Fruit fly (Drosophila melanogaster) whole organism, adult: Measurements from ENCODE around the gene CG42266.
A peak's percentile ranks its signal among the peaks of the same experiment; 100 is the strongest.

Experiments used
- CG11617 ChIP-seq: fragments of 200-800 bp; sonication (Bioruptor generic); optimal IDR thresholded peaks from 2 replicates; lab custom pipeline; 2017; ENCODE audit warnings: mild to moderate bottlenecking, missing biosample characterization, missing genetic modification reagents, missing genetic modification characterization
- CG12768 ChIP-seq: fragments of 200-800 bp; sonication (Bioruptor generic); optimal IDR thresholded peaks from 2 replicates; lab custom pipeline; 2017; ENCODE audit warnings: missing biosample characterization, missing genetic modification characterization, mild to moderate bottlenecking, moderate library complexity, missing genetic modification reagents
- CG14711 ChIP-seq: fragments of 200-800 bp; sonication (Bioruptor generic); optimal IDR thresholded peaks from 2 replicates; lab custom pipeline; 2018; ENCODE audit warnings: missing biosample characterization, mild to moderate bottlenecking, missing genetic modification characterization, moderate library complexity
- CG1620 ChIP-seq: fragments of 200-800 bp; sonication (Bioruptor generic); optimal IDR thresholded peaks from 2 replicates; lab custom pipeline; 2016; ENCODE audit warnings: missing biosample characterization, missing genetic modification characterization
- CG33017 ChIP-seq: fragments of 200-800 bp; sonication (Bioruptor generic); optimal IDR thresholded peaks from 2 replicates; lab custom pipeline; 2018; ENCODE audit warnings: missing biosample characterization, mild to moderate bottlenecking, missing genetic modification characterization, moderate library complexity
- CG5204 ChIP-seq: fragments of 200-800 bp; sonication (Bioruptor generic); optimal IDR thresholded peaks from 2 replicates; lab custom pipeline; 2016; ENCODE audit warnings: missing biosample characterization, missing genetic modification characterization
- CG7045 ChIP-seq: fragments of 200-800 bp; sonication (Bioruptor generic); optimal IDR thresholded peaks from 2 replicates; lab custom pipeline; 2017; ENCODE audit warnings: missing biosample characterization, mild to moderate bottlenecking, missing genetic modification characterization
- CG7101 ChIP-seq: fragments of 200-800 bp; sonication (Bioruptor generic); optimal IDR thresholded peaks from 2 replicates; lab custom pipeline; 2018; ENCODE audit warnings: missing biosample characterization, mild to moderate bottlenecking, missing genetic modification characterization, moderate library complexity
- Clk ChIP-seq: fragments of 200-800 bp; sonication (Bioruptor generic); optimal IDR thresholded peaks from 2 replicates; lab custom pipeline; 2017; ENCODE audit warnings: missing biosample characterization, missing genetic modification characterization
- Crg-1 ChIP-seq: fragments of 200-800 bp; sonication (Bioruptor generic); optimal IDR thresholded peaks from 2 replicates; lab custom pipeline; 2016; ENCODE audit warnings: missing biosample characterization, missing genetic modification characterization
- Hr96 ChIP-seq: fragments of 200-800 bp; sonication (Bioruptor generic); optimal IDR thresholded peaks from 2 replicates; lab custom pipeline; 2016; ENCODE audit warnings: missing biosample characterization, missing genetic modification characterization
- Mnt ChIP-seq: fragments of 200-800 bp; sonication (Bioruptor generic); optimal IDR thresholded peaks from 2 replicates; lab custom pipeline; 2016; ENCODE audit warnings: missing biosample characterization, mild to moderate bottlenecking, missing genetic modification characterization
- bab1 ChIP-seq: fragments of 200-800 bp; sonication (Bioruptor generic); optimal IDR thresholded peaks from 3 replicates; lab custom pipeline; 2019; ENCODE audit warnings: missing biosample characterization, mild to moderate bottlenecking, missing genetic modification characterization, moderate library complexity
- cic ChIP-seq: fragments of 200-800 bp; sonication (Bioruptor generic); optimal IDR thresholded peaks from 2 replicates; lab custom pipeline; 2017; ENCODE audit warnings: missing biosample characterization, mild to moderate bottlenecking, missing genetic modification characterization, moderate library complexity
- cnc ChIP-seq, 2 experiments: fragments of >200 bp; optimal IDR thresholded peaks; 2 replicates each; lab custom pipeline; 2017
- kay ChIP-seq: fragments of 200-800 bp; sonication (Bioruptor generic); peaks from one replicate; lab custom pipeline; 2016; ENCODE audit warnings: missing biosample characterization, missing genetic modification characterization, borderline replicate concordance
- ovo ChIP-seq: fragments of 200-800 bp; sonication (Bioruptor generic); optimal IDR thresholded peaks from 2 replicates; lab custom pipeline; 2016; ENCODE audit warnings: missing biosample characterization, missing genetic modification characterization
- pad ChIP-seq: fragments of 200-800 bp; sonication (Bioruptor generic); optimal IDR thresholded peaks from 3 replicates; lab custom pipeline; 2017; ENCODE audit warnings: missing biosample characterization, missing genetic modification characterization, mild to moderate bottlenecking, moderate library complexity, missing genetic modification reagents
- tj ChIP-seq: fragments of 200-800 bp; sonication (Bioruptor generic); optimal IDR thresholded peaks from 3 replicates; lab custom pipeline; 2017; ENCODE audit warnings: missing biosample characterization, mild to moderate bottlenecking, missing genetic modification characterization, moderate library complexity
- toe ChIP-seq: fragments of 200-800 bp; sonication (Bioruptor generic); optimal IDR thresholded peaks from 2 replicates; lab custom pipeline; 2016; ENCODE audit warnings: missing biosample characterization, missing genetic modification characterization

The CG42266 gene

dm6 chr2L:16320428-16320827, 19.7 kb downstream of the CG42266 start:
- no peak for TF ChIP-seq CG1620 (GFP tag; lab: Kevin White, UChicago)
- no peak for TF ChIP-seq ovo (GFP tag; lab: Kevin White, UChicago)
- TF ChIP-seq CG7101 = no peak
- TF ChIP-seq Crg-1 = no peak
- TF ChIP-seq Clk = no peak
- TF ChIP-seq CG5204 (GFP tag; lab: Kevin White, UChicago) = no peak
- TF ChIP-seq cic (GFP tag; lab: Kevin White, UChicago) = no peak
- no peak for TF ChIP-seq toe (GFP tag; lab: Kevin White, UChicago)
- TF ChIP-seq Hr96 (GFP tag; lab: Kevin White, UChicago) = no peak
- TF ChIP-seq CG11617 (GFP tag; lab: Kevin White, UChicago) = no peak
- no peak for TF ChIP-seq cnc (optimal IDR thresholded peaks at IDR 0.05; lab: Kevin White, UChicago)
- no peak for TF ChIP-seq CG12768 (GFP tag; lab: Kevin White, UChicago)
- TF ChIP-seq kay (GFP tag; lab: Kevin White, UChicago) = no peak
- no peak for TF ChIP-seq CG33017
- TF ChIP-seq pad = no peak
- TF ChIP-seq bab1 (GFP tag; lab: Kevin White, UChicago) = no peak
- TF ChIP-seq CG14711 = no peak
- TF ChIP-seq CG7045 (GFP tag; lab: Kevin White, UChicago) = no peak
- no peak for TF ChIP-seq Mnt

DNA sequence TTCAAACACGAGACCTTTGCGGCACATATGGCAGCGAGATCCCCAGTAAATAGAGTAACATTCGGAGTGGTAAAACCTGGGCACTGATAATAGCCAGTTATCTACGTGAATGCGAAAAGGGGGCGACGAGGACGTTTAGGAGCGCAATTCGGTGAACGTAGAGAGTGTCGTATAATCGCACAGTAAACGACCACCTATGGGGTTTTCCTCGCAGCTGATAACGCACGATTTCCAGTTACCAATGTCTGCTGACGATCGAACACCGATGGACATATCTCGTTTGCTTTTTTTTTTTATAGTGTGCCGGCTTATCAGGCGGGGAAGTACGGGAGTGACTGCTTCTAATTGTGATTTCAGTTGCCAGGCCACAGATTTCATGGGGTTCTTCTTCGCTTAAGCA, 20.4 kb downstream of the CG42266 start:
- TF ChIP-seq CG7101 = no peak
- TF ChIP-seq tj = peak; percentile 22
- no peak for TF ChIP-seq cnc (optimal IDR thresholded peaks at IDR 0.05; lab: Kevin White, UChicago)
- peak; percentile 36 for TF ChIP-seq CG33017
- TF ChIP-seq CG7045 (GFP tag; lab: Kevin White, UChicago) = peak; percentile 20
- peak; percentile 52 for TF ChIP-seq CG12768 (GFP tag; lab: Kevin White, UChicago)
- no peak for TF ChIP-seq CG5204 (GFP tag; lab: Kevin White, UChicago)
- peak; percentile 82 for TF ChIP-seq kay (GFP tag; lab: Kevin White, UChicago)
- no peak for TF ChIP-seq CG1620 (GFP tag; lab: Kevin White, UChicago)
- no peak for TF ChIP-seq toe (GFP tag; lab: Kevin White, UChicago)
- TF ChIP-seq cic (GFP tag; lab: Kevin White, UChicago) = peak; percentile 88
- no peak for TF ChIP-seq CG11617 (GFP tag; lab: Kevin White, UChicago)
- TF ChIP-seq Clk = peak; percentile 32
- no peak for TF ChIP-seq Crg-1
- TF ChIP-seq pad = peak; percentile 14
- no peak for TF ChIP-seq bab1 (GFP tag; lab: Kevin White, UChicago)
- peak; percentile 45 for TF ChIP-seq Mnt
- TF ChIP-seq Hr96 (GFP tag; lab: Kevin White, UChicago) = no peak
- no peak for TF ChIP-seq CG14711
- no peak for TF ChIP-seq ovo (GFP tag; lab: Kevin White, UChicago)

dm6 chr2L:16317777-16318610, 22.2 kb downstream of the CG42266 start:
- TF ChIP-seq CG1620 (GFP tag; lab: Kevin White, UChicago) = peak; percentile 41
- peak; percentile 72 for TF ChIP-seq tj
- peak; percentile 46 for TF ChIP-seq Mnt
- no peak for TF ChIP-seq toe (GFP tag; lab: Kevin White, UChicago)
- peak; percentile 26 for TF ChIP-seq cic (GFP tag; lab: Kevin White, UChicago)
- TF ChIP-seq Crg-1 = peak; percentile 71
- peak; percentile 70 for TF ChIP-seq kay (GFP tag; lab: Kevin White, UChicago)
- no peak for TF ChIP-seq pad
- TF ChIP-seq CG7045 (GFP tag; lab: Kevin White, UChicago) = peak; percentile 9
- no peak for TF ChIP-seq CG33017
- TF ChIP-seq CG14711 = no peak
- peak; percentile 34 for TF ChIP-seq CG12768 (GFP tag; lab: Kevin White, UChicago)
- no peak for TF ChIP-seq cnc (optimal IDR thresholded peaks at IDR 0.05; lab: Kevin White, UChicago)
- no peak for TF ChIP-seq CG5204 (GFP tag; lab: Kevin White, UChicago)
- no peak for TF ChIP-seq bab1 (GFP tag; lab: Kevin White, UChicago)
- no peak for TF ChIP-seq CG11617 (GFP tag; lab: Kevin White, UChicago)
- TF ChIP-seq ovo (GFP tag; lab: Kevin White, UChicago) = peak; percentile 27
- TF ChIP-seq Clk = no peak
- TF ChIP-seq Hr96 (GFP tag; lab: Kevin White, UChicago) = no peak
- TF ChIP-seq CG7101 = peak; percentile 7

dm6 chr2L:16317131-16317530, 23.0 kb downstream of the CG42266 start:
- TF ChIP-seq Crg-1 (no peak), CG7101 (no peak), CG11617 (GFP tag; lab: Kevin White, UChicago) (no peak), CG33017 (no peak), CG12768 (GFP tag; lab: Kevin White, UChicago) (peak; percentile 60), CG1620 (GFP tag; lab: Kevin White, UChicago) (no peak), CG5204 (GFP tag; lab: Kevin White, UChicago) (no peak), Mnt (no peak), ovo (GFP tag; lab: Kevin White, UChicago) (peak; percentile 20), kay (GFP tag; lab: Kevin White, UChicago) (peak; percentile 5), CG7045 (GFP tag; lab: Kevin White, UChicago) (peak; percentile 4), toe (GFP tag; lab: Kevin White, UChicago) (no peak), cic (GFP tag; lab: Kevin White, UChicago) (peak; percentile 85)

DNA sequence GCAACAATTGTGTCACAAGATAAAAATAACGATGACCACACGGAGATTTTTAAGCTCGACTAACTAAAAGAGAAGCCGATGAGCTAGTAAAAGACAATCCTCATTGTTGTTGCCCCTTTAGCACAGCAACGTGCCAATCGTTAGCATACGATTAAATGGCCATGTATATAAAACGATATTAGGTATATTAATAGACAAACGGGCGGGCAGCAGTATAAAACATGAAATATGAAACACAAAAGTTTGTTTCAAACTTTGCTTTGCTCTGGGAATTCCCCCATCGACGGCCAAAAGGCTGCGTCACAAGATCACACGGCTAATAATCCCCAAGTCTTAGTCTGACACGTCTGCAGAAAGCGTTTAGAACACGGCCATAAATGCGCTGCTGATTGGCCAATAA, 23.8 kb downstream of the CG42266 start:
- TF ChIP-seq CG33017 = no peak
- TF ChIP-seq tj = no peak
- no peak for TF ChIP-seq kay (GFP tag; lab: Kevin White, UChicago)
- TF ChIP-seq Crg-1 = no peak
- TF ChIP-seq bab1 (GFP tag; lab: Kevin White, UChicago) = no peak
- no peak for TF ChIP-seq CG14711
- no peak for TF ChIP-seq toe (GFP tag; lab: Kevin White, UChicago)
- no peak for TF ChIP-seq ovo (GFP tag; lab: Kevin White, UChicago)
- TF ChIP-seq Hr96 (GFP tag; lab: Kevin White, UChicago) = no peak
- TF ChIP-seq cnc (optimal IDR thresholded peaks at IDR 0.05; lab: Kevin White, UChicago) = no peak
- no peak for TF ChIP-seq CG1620 (GFP tag; lab: Kevin White, UChicago)
- TF ChIP-seq cic (GFP tag; lab: Kevin White, UChicago) = no peak
- no peak for TF ChIP-seq CG7101
- TF ChIP-seq CG12768 (GFP tag; lab: Kevin White, UChicago) = no peak
- TF ChIP-seq pad = no peak
- TF ChIP-seq CG11617 (GFP tag; lab: Kevin White, UChicago) = no peak
- no peak for TF ChIP-seq Mnt
- TF ChIP-seq CG7045 (GFP tag; lab: Kevin White, UChicago) = no peak
- no peak for TF ChIP-seq CG5204 (GFP tag; lab: Kevin White, UChicago)
